Worm (Caenorhabditis elegans) whole organism, L2 larva: ENCODE results near the gene F55G11.7.

Source experiments
- F13H6.1 ChIP-seq: sonication (generic microtip); optimal IDR thresholded peaks from 2 replicates; lab custom pipeline; 2016; ENCODE audit warnings: missing genetic modification characterization, missing compliant biosample characterization
- ceh-82 ChIP-seq: fragments of 150-350 bp; optimal IDR thresholded peaks from 2 replicates; lab custom pipeline; 2014; ENCODE audit warnings: missing biosample characterization, missing genetic modification characterization
- elt-3 ChIP-seq: sonication (generic microtip); optimal IDR thresholded peaks from 2 replicates; lab custom pipeline; 2017; ENCODE audit warnings: missing biosample characterization, missing genetic modification characterization
- fos-1 ChIP-seq: fragments of 150-350 bp; optimal IDR thresholded peaks from 2 replicates; lab custom pipeline; 2014; ENCODE audit warnings: missing biosample characterization, missing genetic modification characterization
- nhr-11 ChIP-seq: fragments of 150-350 bp; optimal IDR thresholded peaks from 2 replicates; lab custom pipeline; 2014; ENCODE audit warnings: missing biosample characterization, missing genetic modification characterization
- nhr-237 ChIP-seq: fragments of 150-350 bp; optimal IDR thresholded peaks from 2 replicates; lab custom pipeline; 2014; ENCODE audit warnings: missing biosample characterization, missing genetic modification characterization
- nhr-77 ChIP-seq: fragments of 150-350 bp; optimal IDR thresholded peaks from 2 replicates; lab custom pipeline; 2014; ENCODE audit warnings: missing biosample characterization, missing genetic modification characterization
- snpc-4 ChIP-seq: fragments of 150-350 bp; optimal IDR thresholded peaks from 2 replicates; lab custom pipeline; 2014; ENCODE audit warnings: missing biosample characterization, missing genetic modification characterization
- unc-39 ChIP-seq: fragments of 150-350 bp; optimal IDR thresholded peaks from 2 replicates; lab custom pipeline; 2014; ENCODE audit warnings: missing biosample characterization, missing genetic modification characterization
- unc-55 ChIP-seq: fragments of 150-350 bp; sonication (generic microtip); optimal IDR thresholded peaks from 3 replicates; lab custom pipeline; 2014; ENCODE audit warnings: missing biosample characterization, missing genetic modification reagents, missing genetic modification characterization

- TF ChIP-seq snpc-4 (no peak), F13H6.1 (tag; lab: Kevin White, UChicago) (no peak), fos-1 (tag; lab: Kevin White, UChicago) (no peak), nhr-77 (tag; lab: Kevin White, UChicago) (no peak), nhr-11 (tag; lab: Kevin White, UChicago) (no peak), unc-55 (no peak), ceh-82 (no peak), unc-39 (tag; lab: Kevin White, UChicago) (no peak), nhr-237 (tag; lab: Kevin White, UChicago) (no peak), elt-3 (tag; lab: Kevin White, UChicago) (no peak)
Measured at ce11 chrIV:12972780-12973179, 12.5 kb downstream of the F55G11.7 start.
